Worm (Caenorhabditis elegans) whole organism, young adult: Measurements from ENCODE around the gene K09C4.4.

ENCODE experiments used
- B0019.2 ChIP-seq: fragments of 200-800 bp; sonication (Bioruptor generic); conservative IDR thresholded peaks from 2 replicates; pipeline ENCODE4 v1.3.6; 2022; ENCODE audit warnings: missing genetic modification reagents, missing genetic modification characterization, missing compliant biosample characterization
- B0336.3 ChIP-seq: fragments of 200-800 bp; sonication (Bioruptor generic); IDR thresholded peaks from 2 replicates; pipeline ENCODE4 v1.3.6; 2022; ENCODE audit warnings: missing genetic modification characterization, missing compliant biosample characterization
- C06A6.2 ChIP-seq: fragments of 200-800 bp; sonication (Bioruptor generic); conservative IDR thresholded peaks from 2 replicates; pipeline ENCODE4 v1.3.6; 2022; ENCODE audit warnings: missing genetic modification characterization, missing compliant biosample characterization
- F10E7.11 ChIP-seq: sonication (generic microtip); optimal IDR thresholded peaks from 2 replicates; lab custom pipeline; 2017; ENCODE audit warnings: mild to moderate bottlenecking, missing genetic modification characterization, moderate library complexity, missing compliant biosample characterization
- F33H1.4 ChIP-seq: fragments of 200-800 bp; sonication (Bioruptor generic); IDR thresholded peaks from 2 replicates; pipeline ENCODE4 v1.3.6; 2022; ENCODE audit warnings: missing genetic modification reagents, missing genetic modification characterization, missing compliant biosample characterization
- F57A8.1 ChIP-seq: fragments of 200-800 bp; sonication (Bioruptor generic); optimal IDR thresholded peaks from 2 replicates; lab custom pipeline; 2018; ENCODE audit warnings: mild to moderate bottlenecking, missing genetic modification characterization, moderate library complexity, missing compliant biosample characterization
- Y67H2A.10 ChIP-seq: fragments of 200-800 bp; sonication (Bioruptor generic); conservative IDR thresholded peaks from 2 replicates; pipeline ENCODE4 v1.3.6; 2022; ENCODE audit warnings: missing genetic modification reagents, missing genetic modification characterization, missing compliant biosample characterization
- aptf-3 ChIP-seq: fragments of 200-800 bp; sonication (Bioruptor generic); IDR thresholded peaks from 2 replicates; pipeline ENCODE4 v1.3.6; 2022; ENCODE audit warnings: missing genetic modification characterization, missing compliant biosample characterization
- atf-7 ChIP-seq: sonication (generic microtip); optimal IDR thresholded peaks from 2 replicates; lab custom pipeline; 2017; ENCODE audit warnings: mild to moderate bottlenecking, missing genetic modification characterization, missing compliant biosample characterization
- athp-1 ChIP-seq: sonication (generic microtip); optimal IDR thresholded peaks from 2 replicates; lab custom pipeline; 2017; ENCODE audit warnings: mild to moderate bottlenecking, missing genetic modification characterization, missing compliant biosample characterization
- attf-5 ChIP-seq: fragments of 200-800 bp; sonication (Bioruptor generic); optimal IDR thresholded peaks from 2 replicates; lab custom pipeline; 2018; ENCODE audit warnings: mild to moderate bottlenecking, missing genetic modification characterization, missing compliant biosample characterization
- bed-1 ChIP-seq: fragments of 200-800 bp; sonication (Bioruptor generic); IDR thresholded peaks from 2 replicates; pipeline ENCODE4 v1.3.6; 2022; ENCODE audit warnings: missing genetic modification reagents, missing genetic modification characterization, missing compliant biosample characterization
- ceh-100 ChIP-seq: fragments of 200-800 bp; sonication (Bioruptor generic); IDR thresholded peaks from 2 replicates; pipeline ENCODE4 v1.3.6; 2022; ENCODE audit warnings: missing genetic modification reagents, missing genetic modification characterization, missing compliant biosample characterization
- dpl-1 ChIP-seq: fragments of 150-350 bp; optimal IDR thresholded peaks from 2 replicates; lab custom pipeline; 2014; ENCODE audit warnings: missing biosample characterization, missing genetic modification reagents, missing genetic modification characterization
- egl-44 ChIP-seq: fragments of 200-800 bp; sonication (Bioruptor generic); IDR thresholded peaks from 2 replicates; pipeline ENCODE4 v1.3.6; 2022; ENCODE audit warnings: missing genetic modification reagents, missing genetic modification characterization, missing compliant biosample characterization
- ets-4 ChIP-seq: fragments of 200-800 bp; sonication (Bioruptor generic); optimal IDR thresholded peaks from 2 replicates; lab custom pipeline; 2018; ENCODE audit warnings: mild to moderate bottlenecking, missing genetic modification characterization, missing compliant biosample characterization
- fkh-3 ChIP-seq: sonication (generic microtip); optimal IDR thresholded peaks from 2 replicates; lab custom pipeline; 2016; ENCODE audit warnings: mild to moderate bottlenecking, missing genetic modification characterization, missing compliant biosample characterization
- hsf-1 ChIP-seq: fragments of 200-800 bp; sonication (Bioruptor generic); IDR thresholded peaks from 2 replicates; pipeline ENCODE4 v1.3.6; 2022; ENCODE audit warnings: missing genetic modification reagents, missing genetic modification characterization, missing compliant biosample characterization
- madf-10 ChIP-seq: sonication (generic microtip); optimal IDR thresholded peaks from 2 replicates; lab custom pipeline; 2016; ENCODE audit warnings: mild to moderate bottlenecking, missing genetic modification characterization, missing compliant biosample characterization
- mcd-1 ChIP-seq: fragments of 200-800 bp; sonication (Bioruptor generic); IDR thresholded peaks from 2 replicates; pipeline ENCODE4 v1.3.6; 2022; ENCODE audit warnings: missing genetic modification reagents, missing genetic modification characterization, missing compliant biosample characterization
- mel-28 ChIP-seq: sonication (generic microtip); optimal IDR thresholded peaks from 2 replicates; lab custom pipeline; 2016; ENCODE audit warnings: borderline replicate concordance, mild to moderate bottlenecking, missing genetic modification characterization, missing compliant biosample characterization
- mes-4 ChIP-seq: sonication (generic microtip); optimal IDR thresholded peaks from 2 replicates; lab custom pipeline; 2016; ENCODE audit warnings: missing genotype, missing genetic modification characterization, missing compliant biosample characterization
- nfya-1 ChIP-seq: sonication (generic microtip); optimal IDR thresholded peaks from 2 replicates; lab custom pipeline; 2017; ENCODE audit warnings: antibody characterized with exemption, missing compliant biosample characterization, missing genetic modification characterization, borderline replicate concordance; ENCODE audit not compliant: insufficient read depth
- nfya-2 ChIP-seq: fragments of 200-800 bp; sonication (Bioruptor generic); IDR thresholded peaks from 2 replicates; pipeline ENCODE4 v1.3.6; 2022; ENCODE audit warnings: missing genetic modification reagents, missing genetic modification characterization, missing compliant biosample characterization
- nfyb-1 ChIP-seq: fragments of 200-800 bp; sonication (Bioruptor generic); IDR thresholded peaks from 2 replicates; pipeline ENCODE4 v1.3.6; 2022; ENCODE audit warnings: missing genetic modification reagents, missing genetic modification characterization, missing compliant biosample characterization
- nhr-179 ChIP-seq: sonication (generic microtip); optimal IDR thresholded peaks from 2 replicates; lab custom pipeline; 2016; ENCODE audit warnings: mild to moderate bottlenecking, missing genetic modification characterization, missing compliant biosample characterization
- nhr-80 ChIP-seq: sonication (generic microtip); optimal IDR thresholded peaks from 2 replicates; lab custom pipeline; 2016; ENCODE audit warnings: missing genetic modification characterization, missing compliant biosample characterization
- nhr-90 ChIP-seq: sonication (generic microtip); optimal IDR thresholded peaks from 2 replicates; lab custom pipeline; 2016; ENCODE audit warnings: missing genotype, mild to moderate bottlenecking, missing genetic modification characterization, missing compliant biosample characterization
- rcor-1 ChIP-seq: fragments of 200-800 bp; sonication (Bioruptor generic); IDR thresholded peaks from 2 replicates; pipeline ENCODE4 v1.3.6; 2022; ENCODE audit warnings: missing genetic modification reagents, missing genetic modification characterization, missing compliant biosample characterization
- snpc-1.1 ChIP-seq: sonication (generic microtip); optimal IDR thresholded peaks from 2 replicates; lab custom pipeline; 2017; ENCODE audit warnings: missing genetic modification characterization, mild to moderate bottlenecking, missing compliant biosample characterization, antibody characterized with exemption, moderate library complexity, missing genotype, missing genetic modification reagents; ENCODE audit not compliant: insufficient read depth
- tbp1 ChIP-seq: fragments of 200-800 bp; sonication (Bioruptor generic); optimal IDR thresholded peaks from 2 replicates; lab custom pipeline; 2018; ENCODE audit warnings: mild to moderate bottlenecking, missing genetic modification characterization, missing compliant biosample characterization
- tbx-9 ChIP-seq: sonication (generic microtip); optimal IDR thresholded peaks from 2 replicates; lab custom pipeline; 2016; ENCODE audit warnings: borderline replicate concordance, missing genetic modification characterization, inconsistent platforms, missing compliant biosample characterization
- unc-62 ChIP-seq: fragments of 150-350 bp; optimal IDR thresholded peaks from 2 replicates; lab custom pipeline; 2014; ENCODE audit warnings: missing biosample characterization, missing genetic modification reagents, missing genetic modification characterization
- ztf-3 ChIP-seq: fragments of 200-800 bp; sonication (Bioruptor generic); optimal IDR thresholded peaks from 2 replicates; lab custom pipeline; 2018; ENCODE audit warnings: mild to moderate bottlenecking, missing genetic modification characterization, missing compliant biosample characterization

The K09C4.4 gene

DNA sequence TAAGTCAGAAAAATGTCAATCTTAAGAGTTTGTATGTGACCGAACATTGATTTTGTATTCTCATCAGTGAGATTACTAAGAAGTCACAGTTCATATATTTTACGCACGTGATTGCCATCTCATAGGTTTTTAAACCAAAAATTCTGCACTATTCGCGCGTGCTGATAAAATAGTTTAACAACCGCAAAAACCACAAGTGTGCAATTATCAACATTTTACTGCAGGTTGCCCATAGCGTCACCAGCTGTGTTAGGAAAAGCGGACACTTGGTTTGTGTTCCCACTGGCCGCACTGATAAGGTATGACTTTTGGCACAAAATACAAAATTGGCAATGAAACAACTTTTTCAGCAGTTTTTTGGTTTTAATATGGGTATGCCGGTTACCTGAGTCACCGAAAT, 864 bp downstream of the K09C4.4 start (continued):
- TF ChIP-seq F10E7.11 (tag; lab: Kevin White, UChicago) (no peak), dpl-1 (GFP tag; lab: Kevin White, UChicago) (no peak), nfya-2 (GFP tag; lab: Robert Waterston, UW) (no peak), unc-62 (GFP tag; lab: Kevin White, UChicago) (peak; percentile 31), B0336.3 (GFP tag; lab: Robert Waterston, UW) (peak; percentile 70; the same call in 1 of the 2 replicates), aptf-3 (no peak), C06A6.2 (no peak), nhr-90 (tag; lab: Kevin White, UChicago) (peak; percentile 48), F33H1.4 (GFP tag; lab: Robert Waterston, UW) (no peak), ets-4 (GFP tag; lab: Kevin White, UChicago) (peak; percentile 66), tbp1 (peak; percentile 54), B0019.2 (GFP tag; lab: Robert Waterston, UW) (no peak), nfyb-1 (0 out of 2 replicates have a peak, but pooled peaks have one; percentile 59), egl-44 (0 out of 2 replicates have a peak, but pooled peaks have one; percentile 30), rcor-1 (GFP tag; lab: Robert Waterston, UW) (no peak), Y67H2A.10 (GFP tag; lab: Robert Waterston, UW) (no peak)

DNA sequence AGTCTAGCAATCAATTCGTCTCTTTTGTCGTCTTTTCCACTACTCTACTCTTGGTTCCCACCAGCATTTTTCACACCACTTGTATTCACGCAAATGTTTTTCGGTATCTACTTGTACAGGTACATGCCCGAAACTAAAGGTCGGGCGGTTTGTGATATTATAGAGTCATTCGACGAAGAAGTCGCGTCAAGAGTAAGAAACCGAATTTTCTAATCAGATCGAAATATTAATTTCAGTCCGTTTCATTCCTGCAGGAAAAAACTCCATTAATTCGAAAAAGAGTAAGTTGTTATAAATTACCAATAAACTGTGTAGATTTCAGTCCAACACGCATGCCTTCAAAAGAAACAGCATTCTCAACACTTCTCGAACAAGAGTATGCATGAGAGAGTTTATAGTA, 2.7 kb downstream of the K09C4.4 start:
- no peak for TF ChIP-seq fkh-3
- no peak for TF ChIP-seq athp-1 (tag; lab: Kevin White, UChicago)
- TF ChIP-seq nhr-179 (tag; lab: Kevin White, UChicago): no peak
- no peak for TF ChIP-seq ztf-3 (GFP tag; lab: Kevin White, UChicago)
- TF ChIP-seq ceh-100 (GFP tag; lab: Robert Waterston, UW): no peak
- no peak for TF ChIP-seq nfya-2 (GFP tag; lab: Robert Waterston, UW)
- no peak for TF ChIP-seq mel-28
- TF ChIP-seq snpc-1.1 (tag; lab: Kevin White, UChicago): no peak
- TF ChIP-seq mcd-1 (GFP tag; lab: Robert Waterston, UW): no peak
- TF ChIP-seq F57A8.1 (GFP tag; lab: Kevin White, UChicago): no peak

DNA sequence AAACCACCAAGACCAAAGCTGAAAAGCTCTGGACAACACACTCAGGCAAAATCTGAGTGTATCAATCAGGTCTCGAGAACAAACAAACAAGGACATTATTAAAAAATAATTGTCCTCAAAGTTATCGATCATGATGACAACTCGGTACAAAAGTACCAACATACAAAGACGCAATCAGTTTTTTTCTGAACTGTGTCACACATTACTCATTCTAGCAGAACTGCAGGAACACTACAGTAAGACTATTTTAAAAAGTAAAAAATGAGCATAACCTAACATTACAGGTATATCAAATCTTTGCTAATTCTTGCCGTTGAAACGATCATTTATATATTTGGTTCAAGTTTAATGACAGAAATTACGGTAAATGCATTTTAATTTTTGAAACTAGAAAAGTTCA, 6.9 kb downstream of the K09C4.4 start, which contains the start of gene K09C4.2:
Gene K09C4.2, plus strand, starts transcription at position 301 of the 400 bp plus-strand sequence.
- TF ChIP-seq nfya-1 (tag; lab: Kevin White, UChicago): no peak
- no peak for TF ChIP-seq B0336.3 (GFP tag; lab: Robert Waterston, UW)
- no peak for TF ChIP-seq atf-7 (tag; lab: Kevin White, UChicago)
- TF ChIP-seq nhr-80 (tag; lab: Kevin White, UChicago): no peak
- no peak for TF ChIP-seq hsf-1
- no peak for TF ChIP-seq tbx-9 (tag; lab: Kevin White, UChicago)
- TF ChIP-seq Y67H2A.10 (GFP tag; lab: Robert Waterston, UW): no peak
- TF ChIP-seq attf-5: no peak
- no peak for TF ChIP-seq mes-4
- no peak for TF ChIP-seq bed-1 (GFP tag; lab: Robert Waterston, UW)

DNA sequence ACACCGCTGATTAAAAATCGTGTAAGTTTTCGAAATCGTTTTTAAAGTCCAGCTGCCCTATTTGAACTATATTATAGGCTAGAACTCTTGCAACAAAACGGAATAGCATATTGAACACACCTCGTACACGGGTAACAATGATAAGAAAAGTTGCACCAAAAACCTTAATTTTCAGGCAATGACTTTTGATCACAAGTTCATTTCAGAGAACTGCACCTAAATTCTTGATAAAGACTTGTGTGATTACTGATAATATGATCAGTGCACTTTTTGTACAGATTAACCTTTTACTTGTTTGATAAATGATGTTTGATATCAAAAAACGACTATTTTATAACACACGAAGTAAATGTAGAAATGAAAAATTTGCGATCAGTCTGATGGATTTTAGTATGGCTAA, 8.5 kb downstream of the K09C4.4 start:
- no peak for TF ChIP-seq madf-10 (tag; lab: Kevin White, UChicago)
- peak; percentile 79 for TF ChIP-seq nhr-80 (tag; lab: Kevin White, UChicago)
